Worm (Caenorhabditis elegans) whole organism, L1 larva: ENCODE results near the gene T18D3.6.

ENCODE experiments used
- Y116A8C.19 ChIP-seq: sonication (generic microtip); optimal IDR thresholded peaks from 2 replicates; lab custom pipeline; 2016; ENCODE audit warnings: missing compliant biosample characterization, missing genetic modification characterization, borderline replicate concordance
- alr-1 ChIP-seq: fragments of 200-800 bp; sonication (Bioruptor generic); optimal IDR thresholded peaks from 2 replicates; lab custom pipeline; 2018; ENCODE audit warnings: borderline replicate concordance, mild to moderate bottlenecking, missing genetic modification characterization, missing compliant biosample characterization
- ama-1 ChIP-seq: fragments of 150-350 bp; optimal IDR thresholded peaks from 2 replicates; lab custom pipeline; 2014
- ceh-82 ChIP-seq, 3 experiments: fragments of 150-350 bp in 1 of 3; sonication (generic microtip) in 2 of 3; optimal IDR thresholded peaks; 2 replicates each; lab custom pipeline; 2014 to 2017; ENCODE audit warnings: missing biosample characterization in 3 of 3, missing genetic modification characterization in 3 of 3
- egl-27 ChIP-seq, 2 experiments: fragments of 150-350 bp in 1 of 2; sonication (generic microtip); optimal IDR thresholded peaks; 3 replicates each; lab custom pipeline; 2017 to 2018; ENCODE audit warnings: missing biosample characterization in 2 of 2, missing genetic modification characterization in 2 of 2, missing genetic modification reagents in 2 of 2
- fos-1 ChIP-seq: fragments of 150-350 bp; optimal IDR thresholded peaks from 2 replicates; lab custom pipeline; 2014; ENCODE audit warnings: missing biosample characterization, missing genetic modification characterization
- hlh-4 ChIP-seq: sonication (generic microtip); optimal IDR thresholded peaks from 2 replicates; lab custom pipeline; 2016; ENCODE audit warnings: mild to moderate bottlenecking, missing genetic modification characterization, missing compliant biosample characterization
- nhr-71 ChIP-seq: sonication (generic microtip); optimal IDR thresholded peaks from 2 replicates; lab custom pipeline; 2016; ENCODE audit warnings: mild to moderate bottlenecking, missing genetic modification characterization, moderate library complexity, missing compliant biosample characterization
- sox-4 ChIP-seq: sonication (generic microtip); optimal IDR thresholded peaks from 2 replicates; lab custom pipeline; 2016; ENCODE audit warnings: missing genetic modification characterization, missing compliant biosample characterization

DNA sequence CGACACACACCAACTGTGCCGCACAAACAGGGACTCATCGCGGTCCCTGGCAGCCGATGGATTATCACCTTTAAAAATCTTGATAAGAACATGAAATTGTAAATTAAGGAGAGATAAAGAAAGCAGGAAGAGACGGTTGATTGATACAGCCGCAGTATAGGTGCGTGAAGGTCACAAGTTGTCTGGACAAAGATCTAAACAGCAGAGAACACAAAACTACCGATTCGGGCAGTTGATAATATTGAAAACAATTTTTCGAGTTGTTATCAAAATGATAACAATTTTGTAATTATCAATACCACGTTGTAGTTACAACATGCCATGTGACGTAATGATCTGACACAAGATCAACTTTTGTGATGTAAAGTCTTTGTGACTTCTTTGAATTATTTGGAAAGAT, 51.1 kb downstream of the T18D3.6 start:
- TF ChIP-seq egl-27 (tag; optimal IDR thresholded peaks at IDR 0.05; lab: Kevin White, UChicago) = peak; percentile 40 to 65
- peak; percentile 95 for TF ChIP-seq nhr-71
- no peak for TF ChIP-seq hlh-4
- TF ChIP-seq alr-1 (tag; lab: Kevin White, UChicago) = no peak
- TF ChIP-seq ama-1 (lab: Kevin White, UChicago) = no peak
- TF ChIP-seq fos-1 (tag; lab: Kevin White, UChicago) = no peak
- TF ChIP-seq ceh-82 (tag; optimal IDR thresholded peaks at IDR 0.05; lab: Kevin White, UChicago) = no peak
- no peak for TF ChIP-seq Y116A8C.19 (tag; lab: Kevin White, UChicago)
- TF ChIP-seq sox-4 (tag; lab: Kevin White, UChicago) = no peak
